Worm (Caenorhabditis elegans) whole organism, L1 larva: ENCODE results near the gene D2024.5.

ENCODE experiments used
- ceh-82 ChIP-seq, 3 experiments: fragments of 150-350 bp in 1 of 3; sonication (generic microtip) in 2 of 3; optimal IDR thresholded peaks; 2 replicates each; lab custom pipeline; 2014 to 2017; ENCODE audit warnings: missing biosample characterization in 3 of 3, missing genetic modification characterization in 3 of 3
- nhr-20 ChIP-seq: sonication (generic microtip); optimal IDR thresholded peaks from 2 replicates; lab custom pipeline; 2016; ENCODE audit warnings: mild to moderate bottlenecking, missing genetic modification characterization, missing compliant biosample characterization
- nhr-28 ChIP-seq: fragments of 150-350 bp; optimal IDR thresholded peaks from 2 replicates; lab custom pipeline; 2014; ENCODE audit warnings: missing biosample characterization, missing genetic modification characterization

DNA sequence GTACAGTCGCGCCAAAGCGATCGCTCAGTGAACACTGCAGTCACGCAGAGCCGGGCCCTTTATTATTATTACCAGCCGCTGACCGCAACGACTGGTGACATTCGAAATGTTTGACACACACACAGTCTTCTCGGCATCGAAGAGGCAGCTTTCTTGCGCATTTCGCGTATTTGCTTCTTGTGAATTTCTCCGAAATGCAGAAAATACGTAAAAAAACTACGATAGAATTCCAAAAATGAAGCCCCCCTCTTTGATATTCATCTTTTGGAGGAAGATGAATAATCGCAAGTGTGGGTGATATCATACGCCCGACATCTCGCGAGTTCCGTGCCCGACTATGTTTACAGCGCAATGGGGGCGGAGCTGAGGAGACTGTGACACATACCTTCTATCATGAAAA lies 25.2 kb upstream of the D2024.5 start:
- TF ChIP-seq nhr-20: no peak
- no peak for TF ChIP-seq ceh-82 (tag; optimal IDR thresholded peaks at IDR 0.05; lab: Kevin White, UChicago)
- no peak for TF ChIP-seq nhr-28 (tag; lab: Kevin White, UChicago)
